Fruit fly (Drosophila melanogaster) whole organism, larva: ENCODE results near the gene cysu.
A peak's percentile ranks its signal among the peaks of the same experiment; 100 is the strongest.

Experiments used
- noc ChIP-seq: fragments of 200-800 bp; sonication (Bioruptor generic); optimal IDR thresholded peaks from 3 replicates; lab custom pipeline; 2019; ENCODE audit warnings: missing biosample characterization, mild to moderate bottlenecking, missing genetic modification characterization, moderate library complexity

The cysu gene

DNA sequence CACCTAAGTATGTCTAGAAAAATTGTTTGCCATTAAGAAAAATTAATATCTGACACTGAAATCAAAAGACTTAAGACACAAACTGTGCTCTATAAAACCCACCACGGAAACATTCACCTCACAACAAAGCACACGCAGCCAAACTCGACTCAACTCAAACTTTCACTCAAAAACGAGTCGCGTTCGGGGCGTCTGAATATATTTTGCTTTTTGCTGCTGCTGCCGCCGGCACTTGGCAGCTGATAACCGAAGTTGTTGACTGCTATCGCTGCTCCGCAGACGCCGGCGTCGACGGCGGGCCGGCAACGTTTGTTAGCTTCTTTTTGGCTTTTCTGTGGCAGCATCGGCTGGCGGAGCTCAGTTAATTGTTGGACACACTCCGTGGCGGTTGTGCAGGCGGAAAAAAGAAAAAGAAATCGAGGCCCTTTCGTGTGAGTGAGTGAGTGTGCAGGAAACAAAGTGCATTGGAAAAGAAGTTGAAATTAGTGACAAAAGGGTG lies at the start of gene cysu:
Gene cysu, plus strand, starts transcription at position 352 of the 499 bp plus-strand sequence.
- no peak for TF ChIP-seq noc (tag; lab: Kevin White, UChicago)

DNA sequence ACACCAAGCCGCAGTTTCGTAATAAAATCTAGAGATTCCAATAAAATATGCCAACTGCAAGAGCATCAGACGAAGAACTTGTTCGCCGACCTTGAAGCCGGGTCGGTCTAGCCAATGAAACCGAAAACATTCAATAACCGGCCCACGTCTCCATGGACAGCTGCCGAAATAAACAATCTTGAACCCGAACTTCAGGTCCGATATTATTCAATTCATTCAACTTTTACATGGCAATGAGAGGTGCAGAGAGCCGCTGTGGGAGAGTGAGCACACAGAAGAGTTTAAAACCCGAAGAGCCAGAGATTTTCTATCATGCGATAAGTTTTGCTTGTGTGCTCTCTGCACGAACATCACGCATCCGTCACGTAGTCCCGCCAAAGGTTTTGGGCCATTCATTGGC lies 48.1 kb upstream of the cysu start:
- no peak for TF ChIP-seq noc (tag; lab: Kevin White, UChicago)

DNA sequence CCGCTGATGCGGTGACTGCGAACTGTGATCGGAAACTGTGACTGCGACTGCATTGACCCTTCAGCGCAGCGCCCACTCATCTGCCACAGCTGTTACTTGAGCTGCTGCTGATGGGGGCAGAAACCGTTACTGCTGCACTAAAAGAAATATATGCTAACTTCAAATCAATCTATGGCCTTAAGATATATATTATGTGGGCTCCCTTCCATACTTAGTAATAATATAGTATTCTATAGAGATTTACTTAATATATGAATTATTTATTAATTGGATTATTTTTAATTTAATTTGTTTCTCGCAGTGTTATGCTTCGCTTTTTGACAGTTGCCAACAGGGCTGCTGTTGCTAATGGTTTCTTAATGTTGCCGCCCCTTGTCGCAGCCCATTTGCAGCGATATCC lies 46.5 kb upstream of the cysu start:
- TF ChIP-seq noc (tag; lab: Kevin White, UChicago), result no peak

DNA sequence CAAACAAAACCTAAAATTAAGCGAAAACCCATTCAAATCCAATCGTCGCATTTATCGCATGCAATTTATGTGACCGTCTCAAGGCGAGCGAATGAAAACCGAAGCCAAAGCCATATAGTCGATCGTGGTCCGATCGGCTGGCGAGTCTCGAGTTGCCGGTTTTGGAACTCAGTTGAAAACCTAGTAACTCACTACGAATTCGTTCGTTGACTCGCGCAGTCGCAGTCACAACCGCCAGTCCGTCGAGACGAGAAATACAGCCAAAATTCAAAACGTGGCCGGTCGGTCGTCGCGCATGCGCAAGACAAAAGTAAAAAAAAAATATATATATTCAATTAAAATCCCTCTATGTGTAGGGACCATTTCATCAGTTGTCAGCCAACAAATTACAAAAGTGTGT lies 45.8 kb upstream of the cysu start, which contains the start of gene lute:
Gene lute, plus strand, starts transcription at position 203 of the 400 bp plus-strand sequence.
- no peak for TF ChIP-seq noc (tag; lab: Kevin White, UChicago)

DNA sequence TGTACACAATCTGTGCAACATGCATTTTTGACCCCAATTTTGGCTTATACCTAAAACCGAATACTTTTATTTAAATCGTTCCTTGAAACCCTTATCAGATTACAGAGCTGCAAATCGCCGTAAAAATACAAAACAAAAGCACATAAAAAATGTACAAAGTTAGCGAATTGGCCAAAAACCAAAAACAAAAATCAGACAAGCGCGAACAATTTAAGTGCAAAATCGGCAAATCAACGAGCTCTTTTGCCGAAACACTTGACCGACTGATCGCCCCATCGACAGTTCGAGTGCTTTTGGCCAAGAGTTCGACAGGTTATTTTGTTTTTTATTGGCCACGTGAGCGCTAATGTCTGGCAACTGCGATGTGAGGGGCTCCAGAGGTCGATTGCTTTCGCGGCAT lies 43.7 kb upstream of the cysu start:
- no peak for TF ChIP-seq noc (tag; lab: Kevin White, UChicago)

DNA sequence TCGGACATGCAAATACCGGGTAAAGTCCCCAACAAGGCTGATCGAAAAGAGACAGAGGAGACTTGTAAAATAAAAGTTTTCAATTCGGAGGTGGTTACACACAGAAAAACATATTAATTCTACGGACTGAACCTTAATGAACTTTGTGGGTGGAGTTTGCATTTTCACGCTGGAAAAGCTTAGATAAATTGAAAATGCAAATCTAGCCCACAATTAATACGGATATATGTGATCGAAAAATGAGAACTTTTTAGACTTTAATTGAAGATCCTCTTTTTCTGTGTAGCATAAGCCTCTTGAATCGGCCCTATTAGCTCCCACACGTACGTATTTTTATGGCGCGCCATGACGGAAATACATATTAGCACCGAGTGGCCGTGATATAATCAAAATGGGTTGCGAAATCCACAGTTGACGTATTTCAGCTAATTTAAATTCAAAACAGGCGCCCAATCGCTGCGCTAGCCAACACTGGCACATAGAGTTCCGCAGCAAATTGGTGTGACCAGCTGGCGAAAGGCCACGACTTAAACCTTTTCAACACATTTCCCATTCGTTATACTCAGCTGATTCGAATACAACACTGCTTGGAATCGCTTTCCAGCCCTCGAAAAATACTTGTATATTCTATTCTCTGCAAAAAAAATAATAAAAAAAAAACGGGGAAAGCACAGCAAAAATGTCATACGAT lies 40.1 kb upstream of the cysu start:
- TF ChIP-seq noc (tag; lab: Kevin White, UChicago), result no peak

DNA sequence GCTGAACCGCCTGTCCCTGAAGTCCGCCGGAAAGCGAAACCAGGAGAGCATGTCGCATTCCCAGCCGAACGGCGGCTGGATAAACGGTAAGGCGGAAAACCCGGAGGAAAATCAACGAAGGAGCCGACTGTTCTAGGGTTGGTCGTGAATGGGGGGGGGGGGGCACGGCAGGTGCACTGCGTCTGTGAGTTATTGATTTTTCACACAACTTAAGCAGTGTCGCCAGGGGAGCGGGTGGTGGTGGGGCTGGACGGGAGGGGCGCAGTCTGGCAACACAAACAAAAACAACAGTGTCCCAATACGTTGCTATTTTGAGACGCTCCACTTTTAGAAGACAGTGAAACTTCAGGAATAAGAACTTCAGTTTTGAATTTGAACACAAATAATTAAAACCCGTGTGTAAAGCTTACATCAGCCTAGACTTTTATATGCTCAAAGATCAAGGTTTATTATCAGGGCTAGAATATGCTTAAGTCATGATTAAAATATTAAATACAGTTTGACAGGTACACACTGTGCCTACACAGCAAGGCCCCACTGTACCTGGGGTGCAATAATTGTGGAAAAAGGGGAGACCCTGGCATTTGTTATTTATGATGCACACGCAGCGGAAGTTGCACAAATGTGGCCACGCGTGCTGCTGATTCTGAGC lies 39.3 kb upstream of the cysu start:
- TF ChIP-seq noc (tag; lab: Kevin White, UChicago), result peak; percentile 32

DNA sequence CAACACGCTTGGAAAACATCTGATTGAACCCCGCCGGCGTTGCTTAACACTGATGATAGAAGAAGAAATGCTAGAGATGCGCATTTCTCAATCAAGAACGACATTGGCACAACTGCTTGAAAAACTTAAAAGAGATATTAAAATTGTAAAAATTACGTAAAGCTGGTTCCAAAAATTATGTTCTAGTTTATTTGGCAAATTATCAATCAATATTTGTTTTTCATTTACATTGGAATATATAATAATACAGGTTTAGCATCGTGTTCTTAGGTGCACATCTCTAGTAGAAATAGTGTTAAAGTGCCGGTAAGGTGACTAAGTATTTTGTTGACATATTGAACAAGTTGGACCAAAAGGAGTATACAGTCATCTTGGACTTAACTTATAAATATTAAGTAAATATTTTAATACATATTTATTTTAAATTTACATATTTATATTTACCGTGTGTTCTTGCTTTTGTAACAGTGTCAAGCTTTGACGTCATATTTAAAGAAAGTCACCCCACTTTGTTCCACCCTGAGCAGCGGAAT lies 34.2 kb upstream of the cysu start, which contains the start of the genes Brf and sds22:
Gene Brf, minus strand, starts transcription at position 25 of the 533 bp plus-strand sequence.
Gene sds22, plus strand, starts transcription at position 282 of the 533 bp plus-strand sequence.
- peak; percentile 97 for TF ChIP-seq noc (tag; lab: Kevin White, UChicago)

DNA sequence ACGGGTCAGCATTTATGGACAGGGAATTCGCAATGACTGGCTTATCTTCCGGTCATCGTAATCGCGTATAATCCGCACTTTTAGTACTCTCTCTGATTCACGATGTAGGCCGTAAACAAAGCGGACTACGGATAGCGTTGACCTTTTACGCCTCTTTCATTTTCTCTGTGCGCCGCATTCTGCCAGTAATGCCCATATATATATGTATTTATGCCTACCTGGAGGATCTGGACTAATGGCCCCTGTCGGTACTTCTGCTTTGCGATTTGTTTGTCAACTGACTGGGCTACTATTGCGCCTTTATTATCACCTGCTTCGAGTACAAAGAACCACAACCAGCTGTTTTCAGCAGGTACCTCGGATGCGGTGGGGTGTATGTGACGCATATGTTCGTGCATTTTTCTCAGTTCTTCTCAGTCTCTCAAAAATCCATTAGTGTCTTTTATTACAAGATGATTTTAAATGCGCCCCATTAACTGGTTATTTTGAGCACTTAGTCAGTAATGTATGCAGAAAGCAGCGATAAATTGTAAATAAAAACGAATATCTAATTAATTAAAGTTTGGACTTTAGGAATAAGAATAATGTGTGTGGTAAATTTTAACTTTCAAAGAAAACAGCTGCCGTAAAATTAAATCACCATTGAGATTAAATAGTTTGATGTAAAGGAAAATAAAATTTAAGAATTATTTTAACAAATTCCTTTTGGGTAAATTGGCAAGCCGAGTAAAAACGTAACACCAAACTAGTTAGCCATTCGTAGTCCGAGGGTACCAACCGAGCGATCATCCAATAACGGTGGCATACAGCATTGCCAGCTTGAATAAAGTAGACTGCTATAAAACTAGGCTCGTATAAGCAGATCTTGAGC lies 31.0 kb upstream of the cysu start, which contains the start of gene CREG:
Gene CREG, minus strand, starts transcription at position 323 of the 871 bp plus-strand sequence.
- peak; percentile 69 for TF ChIP-seq noc (tag; lab: Kevin White, UChicago)

DNA sequence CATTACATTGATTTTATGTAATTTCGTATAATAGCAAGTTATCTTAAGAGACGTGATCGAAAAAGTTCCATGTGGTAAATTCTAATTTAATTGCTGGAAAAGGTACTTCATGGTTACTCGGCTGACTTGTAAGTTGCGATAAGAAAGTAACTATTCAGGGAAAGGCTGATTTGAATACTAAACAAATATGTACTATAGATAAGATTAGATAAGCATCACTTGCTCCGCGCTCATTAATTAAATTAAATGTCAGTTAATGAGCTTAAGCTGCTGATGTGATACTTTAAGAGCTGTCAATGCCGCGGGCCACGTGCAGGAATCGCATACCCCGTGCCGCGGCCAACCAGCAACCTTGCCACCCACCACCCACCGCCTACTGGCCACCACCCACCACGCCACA lies 25.5 kb upstream of the cysu start:
- no peak for TF ChIP-seq noc (tag; lab: Kevin White, UChicago)

DNA sequence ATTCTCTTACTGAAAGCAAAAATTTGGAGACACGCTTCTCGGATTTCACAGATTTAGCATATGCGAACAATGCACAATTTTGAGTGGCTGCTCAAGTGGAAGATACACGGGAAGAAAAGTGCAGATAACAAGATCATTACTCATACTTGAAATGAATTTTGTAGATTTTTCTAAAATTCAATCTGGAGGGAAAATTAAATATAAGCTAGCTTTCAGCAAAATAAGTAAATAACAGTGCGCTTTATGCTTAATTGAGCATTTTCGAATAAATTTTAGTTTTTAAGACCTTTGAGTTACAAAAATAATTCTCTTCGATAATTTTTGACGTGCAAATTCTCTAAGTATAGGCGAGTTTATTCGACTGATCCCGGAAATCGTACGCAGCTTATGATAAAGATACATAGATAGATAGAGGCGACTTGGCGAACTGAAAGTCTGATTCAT lies 24.9 kb upstream of the cysu start:
- TF ChIP-seq noc (tag; lab: Kevin White, UChicago), result no peak

DNA sequence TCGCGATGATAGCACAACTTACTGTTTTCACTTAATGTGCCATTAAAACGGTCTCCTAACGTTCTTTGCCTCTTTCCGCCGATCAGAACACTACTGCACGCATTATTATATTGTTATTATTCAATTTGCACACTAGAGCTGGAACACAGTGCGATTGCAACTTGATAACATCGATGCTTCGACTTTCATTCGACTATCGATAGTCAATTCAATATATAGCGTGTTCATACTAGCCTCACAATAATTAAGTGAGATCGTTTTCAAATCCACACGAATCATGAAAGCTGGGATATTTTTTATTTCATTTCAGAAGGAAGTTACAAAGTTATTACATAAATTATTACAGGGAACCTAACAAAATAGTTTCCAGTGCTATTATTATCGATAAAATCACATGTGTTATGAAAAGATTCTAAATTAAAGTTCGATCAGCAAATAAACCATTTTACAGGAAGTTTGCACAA lies 24.2 kb upstream of the cysu start:
- no peak for TF ChIP-seq noc (tag; lab: Kevin White, UChicago)

DNA sequence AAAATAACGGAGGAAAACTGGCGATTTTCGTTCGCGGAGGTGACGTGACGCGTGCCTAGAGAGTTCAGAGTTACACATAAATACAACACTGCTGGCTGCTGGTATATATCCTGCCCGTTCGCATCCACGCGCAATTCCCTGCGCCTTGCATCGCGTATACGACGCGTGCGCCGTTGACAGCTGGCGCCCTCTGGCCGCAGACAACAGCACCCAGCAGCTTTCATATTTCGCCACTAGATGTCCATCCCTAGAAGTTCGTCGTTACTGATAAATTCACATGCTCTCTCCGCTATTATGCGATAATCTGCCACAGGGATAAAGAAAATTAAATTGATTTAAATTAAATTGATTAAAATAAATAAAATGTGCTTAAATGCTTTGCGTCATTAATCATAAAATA lies 23.1 kb upstream of the cysu start, which contains the start of gene Sur-8:
Gene Sur-8, minus strand, starts transcription at position 82 of the 400 bp plus-strand sequence.
- TF ChIP-seq noc (tag; lab: Kevin White, UChicago), result no peak

DNA sequence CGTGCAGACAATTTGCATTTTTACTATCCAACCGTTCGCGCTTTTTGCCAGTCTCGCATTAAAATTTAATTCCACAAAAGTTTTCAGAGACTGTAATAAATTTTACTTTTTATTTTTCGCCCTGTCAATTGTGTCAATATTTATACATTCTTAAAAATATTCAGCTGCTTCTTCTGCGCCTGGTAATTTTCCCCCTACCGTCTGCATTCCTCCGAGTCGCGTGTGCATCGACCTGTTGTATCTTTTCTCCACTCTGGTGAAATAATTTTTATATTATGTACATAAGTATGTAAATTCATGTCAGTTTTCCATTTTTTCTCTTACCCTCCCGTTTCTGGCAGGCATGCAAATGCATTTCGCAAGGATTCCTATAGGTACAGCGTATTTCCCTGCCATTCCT lies 22.4 kb upstream of the cysu start, which contains the start of gene CG34279:
Gene CG34279, minus strand, starts transcription at position 101 of the 400 bp plus-strand sequence.
- TF ChIP-seq noc (tag; lab: Kevin White, UChicago), result no peak

DNA sequence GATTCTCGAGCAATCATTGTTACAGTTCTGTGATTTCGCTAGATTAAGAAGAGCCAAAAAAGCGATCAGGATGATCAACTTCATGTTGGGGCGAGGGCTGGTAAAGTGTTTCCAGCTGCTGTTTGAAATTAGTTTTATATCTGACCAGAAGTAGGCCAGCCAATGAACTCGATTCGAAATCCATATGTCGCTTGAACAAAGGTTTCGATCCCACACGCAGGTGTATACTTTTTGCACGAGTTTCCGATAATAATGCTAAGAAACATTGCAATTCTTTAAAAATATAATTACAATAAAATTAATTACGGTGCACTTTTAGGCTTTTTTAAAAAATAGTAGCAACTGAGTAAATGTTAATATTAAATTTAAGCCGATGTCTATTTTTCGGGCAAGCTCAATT lies 21.9 kb upstream of the cysu start, which contains the start of gene CG34280:
Gene CG34280, minus strand, starts transcription at position 101 of the 400 bp plus-strand sequence.
- no peak for TF ChIP-seq noc (tag; lab: Kevin White, UChicago)
